Worm (Caenorhabditis elegans): ENCODE data around the gene C04C3.14.

C04C3.14 gene

DNA sequence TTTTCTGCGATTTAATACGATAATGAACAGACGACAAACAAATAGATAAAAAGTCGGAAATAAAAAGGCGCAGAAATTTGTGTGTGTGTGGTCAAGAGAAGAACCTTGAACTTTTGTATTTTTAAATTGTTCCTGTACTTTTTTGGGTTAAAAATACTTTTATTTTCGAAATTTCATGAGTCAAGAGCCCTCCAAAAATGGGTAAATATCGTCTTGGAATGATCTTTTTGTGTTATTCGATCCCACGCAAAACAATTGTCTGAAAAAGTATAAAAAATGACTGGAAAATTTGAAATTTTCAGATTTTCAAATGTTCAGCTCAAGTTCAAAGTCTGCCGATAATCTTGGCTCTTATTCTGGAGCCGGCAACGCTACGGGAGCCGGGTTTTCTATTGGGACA is at the start of gene C04C3.14:
Gene C04C3.14 (plus strand): TSS at position 301 of the 400 bp plus-strand sequence.
- no peak for TF ChIP-seq cog-1 (tag; optimal IDR thresholded peaks at IDR 0.05)
- no peak for TF ChIP-seq tab-1 (GFP tag; IDR thresholded peaks at IDR 0.05)
- TF ChIP-seq T22C8.4 (GFP tag; IDR thresholded peaks at IDR 0.05): no peak
- no peak for TF ChIP-seq flt-1 (GFP tag; IDR thresholded peaks at IDR 0.05)
- TF ChIP-seq med-1 (GFP tag; optimal IDR thresholded peaks at IDR 0.05; ENCODE audit: insufficient read depth): no peak
- no peak for TF ChIP-seq ref-1 (GFP tag; conservative IDR thresholded peaks at IDR 0.05)
- no peak for TF ChIP-seq ztf-23 (GFP tag; IDR thresholded peaks at IDR 0.05)
- TF ChIP-seq klf-2 (GFP tag; conservative IDR thresholded peaks at IDR 0.05): no peak

DNA sequence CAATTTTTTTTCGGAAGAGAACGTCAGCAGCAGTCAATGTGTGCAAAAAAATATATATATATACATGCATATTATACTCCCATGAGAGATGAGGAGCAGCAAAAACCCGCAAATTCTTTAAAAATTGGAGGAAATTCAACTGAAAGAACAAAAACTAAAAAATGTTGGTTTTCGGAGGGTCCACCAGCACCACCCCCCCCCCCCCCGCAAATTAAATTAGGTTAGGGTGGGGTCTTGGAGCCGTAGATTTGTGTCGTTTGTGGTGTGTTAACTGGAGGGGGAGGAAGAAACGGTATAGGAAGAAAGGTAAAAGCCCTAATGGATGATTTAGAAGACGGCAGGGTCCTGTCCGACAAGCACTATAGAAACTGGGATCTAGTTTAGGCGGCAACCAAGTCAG is 47.3 kb upstream of the C04C3.14 start:
- no peak for TF ChIP-seq T22C8.4 (GFP tag; IDR thresholded peaks at IDR 0.05)
- no peak for TF ChIP-seq ztf-23 (GFP tag; IDR thresholded peaks at IDR 0.05)
- TF ChIP-seq med-1 (GFP tag; optimal IDR thresholded peaks at IDR 0.05; ENCODE audit: insufficient read depth): no peak
- TF ChIP-seq cog-1 (tag; optimal IDR thresholded peaks at IDR 0.05): no peak
- TF ChIP-seq tab-1 (GFP tag; IDR thresholded peaks at IDR 0.05): no peak
- no peak for TF ChIP-seq klf-2 (GFP tag; conservative IDR thresholded peaks at IDR 0.05)
- TF ChIP-seq ref-1 (GFP tag; conservative IDR thresholded peaks at IDR 0.05): no peak
- TF ChIP-seq ztf-29 (GFP tag; IDR thresholded peaks at IDR 0.05): no peak
- no peak for TF ChIP-seq flt-1 (GFP tag; IDR thresholded peaks at IDR 0.05)

DNA sequence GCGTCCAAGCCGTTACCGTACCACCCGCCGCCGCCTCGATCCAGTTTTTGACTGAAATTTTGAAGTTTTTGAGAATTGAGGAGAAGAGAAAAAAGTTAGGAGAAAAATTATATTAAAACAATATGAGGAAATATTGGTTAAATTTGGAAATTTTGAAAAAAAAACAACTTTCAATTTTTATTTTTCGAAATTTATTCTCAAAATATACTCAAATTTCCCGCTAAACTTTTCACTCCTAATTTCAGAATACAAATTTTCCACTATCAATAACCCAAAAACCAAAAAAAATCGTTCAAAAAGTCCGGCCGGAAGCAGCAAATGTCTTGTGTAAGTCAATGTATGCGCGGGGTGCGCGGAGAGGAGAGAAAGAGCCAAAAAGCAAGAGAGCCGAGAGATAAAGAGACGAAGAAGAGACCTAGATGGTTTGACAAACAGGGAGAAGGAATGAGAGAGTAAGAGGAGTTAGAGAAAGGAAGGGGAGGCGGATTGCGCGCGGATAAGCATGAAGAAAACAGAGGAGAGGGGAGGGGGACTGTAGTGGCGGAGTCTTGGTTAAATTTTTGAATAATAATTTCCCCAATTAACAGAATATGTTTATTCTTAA is 45.6 kb upstream of the C04C3.14 start, which contains the start of gene elks-1:
Gene elks-1 (minus strand): TSS at position 51 of the 604 bp plus-strand sequence.
- TF ChIP-seq cog-1 (tag; optimal IDR thresholded peaks at IDR 0.05): no peak
- TF ChIP-seq ref-1 (GFP tag; conservative IDR thresholded peaks at IDR 0.05): no peak
- TF ChIP-seq ztf-23 (GFP tag; IDR thresholded peaks at IDR 0.05): no peak
- TF ChIP-seq med-1 (GFP tag; optimal IDR thresholded peaks at IDR 0.05; ENCODE audit: insufficient read depth): no peak
- no peak for TF ChIP-seq klf-2 (GFP tag; conservative IDR thresholded peaks at IDR 0.05)
- TF ChIP-seq flt-1 (GFP tag; IDR thresholded peaks at IDR 0.05): no peak
- TF ChIP-seq tab-1 (GFP tag; IDR thresholded peaks at IDR 0.05): no peak
- TF ChIP-seq ztf-29 (GFP tag; IDR thresholded peaks at IDR 0.05): no peak
- no peak for TF ChIP-seq T22C8.4 (GFP tag; IDR thresholded peaks at IDR 0.05)

DNA sequence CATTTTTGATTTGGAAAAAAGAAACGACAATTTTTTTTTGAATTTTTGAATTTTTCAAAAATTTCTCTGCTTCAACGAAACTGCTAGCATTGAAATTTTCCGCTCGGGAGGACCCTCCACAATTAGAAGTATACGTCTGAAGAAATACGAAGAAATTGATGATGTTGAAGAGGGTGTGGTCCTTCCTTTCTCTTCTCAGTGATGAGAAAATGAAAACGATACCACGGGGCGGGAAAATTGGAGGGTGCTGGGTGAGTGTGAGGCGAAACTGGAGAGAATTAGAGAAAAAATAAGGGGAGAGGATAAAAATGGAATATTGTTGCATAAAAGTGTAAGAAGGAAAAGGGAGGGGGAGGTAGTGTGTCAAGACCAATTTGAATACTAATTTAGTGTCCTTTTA is 43.7 kb upstream of the C04C3.14 start:
- TF ChIP-seq flt-1 (GFP tag; IDR thresholded peaks at IDR 0.05) (no peak), ztf-29 (GFP tag; IDR thresholded peaks at IDR 0.05) (no peak), tab-1 (GFP tag; IDR thresholded peaks at IDR 0.05) (no peak), ztf-23 (GFP tag; IDR thresholded peaks at IDR 0.05) (no peak), med-1 (GFP tag; optimal IDR thresholded peaks at IDR 0.05; ENCODE audit: insufficient read depth) (no peak), T22C8.4 (GFP tag; IDR thresholded peaks at IDR 0.05) (no peak), klf-2 (GFP tag; conservative IDR thresholded peaks at IDR 0.05) (no peak), ref-1 (GFP tag; conservative IDR thresholded peaks at IDR 0.05) (no peak), cog-1 (tag; optimal IDR thresholded peaks at IDR 0.05) (no peak)

ce11 chrIV:3354757-3355156 is 40.9 kb upstream of the C04C3.14 start, which contains the start of gene F42A6.1:
TSS of gene F42A6.1 (plus strand) at chrIV:3355057.
- no peak for TF ChIP-seq cog-1 (tag; optimal IDR thresholded peaks at IDR 0.05)
- no peak for TF ChIP-seq tab-1 (GFP tag; IDR thresholded peaks at IDR 0.05)
- TF ChIP-seq ztf-23 (GFP tag; IDR thresholded peaks at IDR 0.05): no peak
- no peak for TF ChIP-seq ref-1 (GFP tag; conservative IDR thresholded peaks at IDR 0.05)
- TF ChIP-seq klf-2 (GFP tag; conservative IDR thresholded peaks at IDR 0.05): no peak
- no peak for TF ChIP-seq T22C8.4 (GFP tag; IDR thresholded peaks at IDR 0.05)
- no peak for TF ChIP-seq ztf-29 (GFP tag; IDR thresholded peaks at IDR 0.05)
- TF ChIP-seq med-1 (GFP tag; optimal IDR thresholded peaks at IDR 0.05; ENCODE audit: insufficient read depth): no peak
- no peak for TF ChIP-seq flt-1 (GFP tag; IDR thresholded peaks at IDR 0.05)

ce11 chrIV:3363221-3363620 is 32.5 kb upstream of the C04C3.14 start, which contains the start of gene Y55H10A.2:
TSS of gene Y55H10A.2 (plus strand) at chrIV:3363521.
- TF ChIP-seq tab-1 (GFP tag; IDR thresholded peaks at IDR 0.05): no peak
- TF ChIP-seq ref-1 (GFP tag; conservative IDR thresholded peaks at IDR 0.05): no peak
- TF ChIP-seq cog-1 (tag; optimal IDR thresholded peaks at IDR 0.05): no peak
- TF ChIP-seq med-1 (GFP tag; optimal IDR thresholded peaks at IDR 0.05; ENCODE audit: insufficient read depth): no peak
- no peak for TF ChIP-seq ztf-23 (GFP tag; IDR thresholded peaks at IDR 0.05)
- TF ChIP-seq klf-2 (GFP tag; conservative IDR thresholded peaks at IDR 0.05): no peak
- TF ChIP-seq T22C8.4 (GFP tag; IDR thresholded peaks at IDR 0.05): no peak
- no peak for TF ChIP-seq flt-1 (GFP tag; IDR thresholded peaks at IDR 0.05)

DNA sequence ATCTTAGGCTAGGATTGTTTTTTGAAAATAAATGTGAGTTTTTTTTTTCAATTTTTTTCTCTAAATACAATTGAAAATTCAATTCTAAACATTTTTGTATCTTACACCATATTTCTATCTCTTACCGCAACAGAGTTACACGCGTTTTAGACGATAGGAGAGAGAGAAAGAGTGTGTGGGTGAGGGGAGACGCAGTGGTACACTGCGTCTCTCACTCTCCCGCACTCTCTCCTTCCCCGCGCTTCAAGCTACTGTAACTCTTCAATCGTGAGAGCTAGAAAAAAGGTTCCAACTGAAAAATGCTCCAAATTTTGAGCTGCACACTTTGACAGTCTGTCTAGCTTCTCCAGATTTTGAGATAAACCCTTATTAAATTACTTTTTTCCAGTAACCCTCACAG is 31.9 kb upstream of the C04C3.14 start:
- no peak for TF ChIP-seq ztf-23 (GFP tag; IDR thresholded peaks at IDR 0.05)
- no peak for TF ChIP-seq ref-1 (GFP tag; conservative IDR thresholded peaks at IDR 0.05)
- no peak for TF ChIP-seq med-1 (GFP tag; optimal IDR thresholded peaks at IDR 0.05; ENCODE audit: insufficient read depth)

- TF ChIP-seq ztf-23 (GFP tag; IDR thresholded peaks at IDR 0.05): no peak
- no peak for TF ChIP-seq cog-1 (tag; optimal IDR thresholded peaks at IDR 0.05)
- no peak for TF ChIP-seq med-1 (GFP tag; optimal IDR thresholded peaks at IDR 0.05; ENCODE audit: insufficient read depth)
Observed at ce11 chrIV:3368638-3369247, 26.9 kb upstream of the C04C3.14 start, which contains the start of gene vha-19. TSS of gene vha-19 (plus strand) at chrIV:3369197.

DNA sequence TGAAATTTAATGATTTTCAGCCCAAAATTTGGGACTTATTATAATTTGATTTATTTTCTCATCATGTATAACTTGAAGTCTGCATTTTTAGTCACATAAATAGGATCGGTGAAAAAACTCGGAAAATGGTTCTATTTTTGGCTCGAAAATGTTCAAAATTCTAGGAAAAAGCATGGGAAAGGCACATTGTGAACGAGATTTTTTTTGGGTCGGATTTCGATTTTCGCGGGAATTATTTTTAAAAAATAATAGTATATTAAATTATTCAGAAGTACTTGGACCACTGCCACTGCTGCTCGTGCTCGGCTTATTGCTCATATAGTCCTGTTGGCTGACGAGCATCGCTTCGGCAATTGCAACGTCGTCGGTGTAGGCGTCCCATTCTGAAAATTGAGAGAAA is 22.3 kb upstream of the C04C3.14 start:
- no peak for TF ChIP-seq T22C8.4 (GFP tag; IDR thresholded peaks at IDR 0.05)

Data from whole organism, midembryonic.